Fruit fly (Drosophila melanogaster) whole organism, embryonic: ENCODE measurements around the gene jim.

Source experiments
- Ada2b ChIP-seq: fragments of 200-800 bp; sonication (Bioruptor generic); IDR thresholded peaks from 2 replicates; pipeline ENCODE4 v1.3.6; 2022; ENCODE audit warnings: missing biosample characterization, missing genetic modification characterization
- C15 ChIP-seq: fragments of 200-800 bp; sonication (Bioruptor generic); IDR thresholded peaks from 3 replicates; pipeline ENCODE4 v1.3.6; 2022; ENCODE audit warnings: missing biosample characterization, missing genetic modification characterization
- CG10267 ChIP-seq: fragments of 200-800 bp; sonication (Bioruptor generic); optimal IDR thresholded peaks from 2 replicates; lab custom pipeline; 2018; ENCODE audit warnings: missing biosample characterization, mild to moderate bottlenecking, missing genetic modification characterization, moderate library complexity
- CG10543 ChIP-seq: fragments of 200-800 bp; sonication (Bioruptor generic); optimal IDR thresholded peaks from 3 replicates; lab custom pipeline; 2017; ENCODE audit warnings: missing biosample characterization, mild to moderate bottlenecking, missing genetic modification characterization, moderate library complexity
- CG10654 ChIP-seq: fragments of 200-800 bp; sonication (Bioruptor generic); optimal IDR thresholded peaks from 2 replicates; lab custom pipeline; 2016; ENCODE audit warnings: missing biosample characterization, missing genetic modification characterization
- CG10979 ChIP-seq: fragments of 200-800 bp; sonication (Bioruptor generic); optimal IDR thresholded peaks from 2 replicates; lab custom pipeline; 2018; ENCODE audit warnings: missing biosample characterization, mild to moderate bottlenecking, missing genetic modification characterization, moderate library complexity
- CG11504 ChIP-seq: fragments of 200-800 bp; sonication (Bioruptor generic); optimal IDR thresholded peaks from 3 replicates; lab custom pipeline; 2019; ENCODE audit warnings: missing biosample characterization, mild to moderate bottlenecking, missing genetic modification characterization, moderate library complexity
- CG14667 ChIP-seq: fragments of 200-800 bp; sonication (Bioruptor generic); IDR thresholded peaks from 2 replicates; pipeline ENCODE4 v1.3.6; 2022; ENCODE audit warnings: missing biosample characterization, missing genetic modification characterization
- CG1529 ChIP-seq: fragments of 200-800 bp; sonication (Bioruptor generic); optimal IDR thresholded peaks from 3 replicates; lab custom pipeline; 2018; ENCODE audit warnings: missing biosample characterization, missing genetic modification characterization
- CG17361 ChIP-seq: fragments of 200-800 bp; sonication (Bioruptor generic); IDR thresholded peaks from 3 replicates; pipeline ENCODE4 v1.3.6; 2022; ENCODE audit warnings: missing biosample characterization, missing genetic modification characterization
- CG18599 ChIP-seq: fragments of 200-800 bp; sonication (Bioruptor generic); optimal IDR thresholded peaks from 3 replicates; lab custom pipeline; 2017; ENCODE audit warnings: missing biosample characterization, missing genetic modification characterization, mild to moderate bottlenecking, moderate library complexity, missing genetic modification reagents
- CG2889 ChIP-seq: fragments of 200-800 bp; sonication (Bioruptor generic); IDR thresholded peaks from 3 replicates; pipeline ENCODE4 v1.3.6; 2022; ENCODE audit warnings: missing biosample characterization, missing genetic modification characterization
- CG31441 ChIP-seq: fragments of 200-800 bp; sonication (Bioruptor generic); IDR thresholded peaks from 2 replicates; pipeline ENCODE4 v1.3.6; 2022; ENCODE audit warnings: missing biosample characterization, missing genetic modification characterization
- CG32772 ChIP-seq: fragments of 200-800 bp; sonication (Bioruptor generic); IDR thresholded peaks from 2 replicates; pipeline ENCODE4 v1.3.6; 2022; ENCODE audit warnings: missing biosample characterization, missing genetic modification characterization
- CG5180 ChIP-seq: fragments of 200-800 bp; sonication (Bioruptor generic); optimal IDR thresholded peaks from 3 replicates; lab custom pipeline; 2017; ENCODE audit warnings: missing biosample characterization, missing genetic modification characterization, mild to moderate bottlenecking, moderate library complexity, missing genetic modification reagents
- CG7372 ChIP-seq: fragments of 200-800 bp; sonication (Bioruptor generic); IDR thresholded peaks from 2 replicates; pipeline ENCODE4 v1.3.6; 2022; ENCODE audit warnings: missing biosample characterization, missing genetic modification characterization
- CG8944 ChIP-seq: fragments of 200-800 bp; sonication (Bioruptor generic); optimal IDR thresholded peaks from 3 replicates; lab custom pipeline; 2016; ENCODE audit warnings: missing biosample characterization, missing genetic modification characterization
- CG9727 ChIP-seq: fragments of 200-800 bp; sonication (Bioruptor generic); optimal IDR thresholded peaks from 3 replicates; lab custom pipeline; 2017; ENCODE audit warnings: missing biosample characterization, mild to moderate bottlenecking, missing genetic modification characterization
- CG9817 ChIP-seq: fragments of 200-800 bp; sonication (Bioruptor generic); optimal IDR thresholded peaks from 2 replicates; lab custom pipeline; 2018; ENCODE audit warnings: missing biosample characterization, mild to moderate bottlenecking, missing genetic modification characterization, moderate library complexity
- Camta ChIP-seq: fragments of 200-800 bp; sonication (Bioruptor generic); optimal IDR thresholded peaks from 2 replicates; lab custom pipeline; 2016; ENCODE audit warnings: missing biosample characterization, missing genetic modification characterization
- D ChIP-seq, 2 experiments: fragments of 200-800 bp in 1 of 2; fragments of >200 bp in 1 of 2; sonication (Bioruptor generic) in 1 of 2; optimal IDR thresholded peaks; 2 replicates in 1 of 2; 3 replicates in 1 of 2; lab custom pipeline; 2017; ENCODE audit warnings: mild to moderate bottlenecking in 1 of 2, missing biosample characterization in 1 of 2, missing genetic modification characterization in 1 of 2, missing genetic modification reagents in 1 of 2
- D19B ChIP-seq: fragments of 200-800 bp; sonication (Bioruptor generic); optimal IDR thresholded peaks from 2 replicates; lab custom pipeline; 2017; ENCODE audit warnings: missing biosample characterization, mild to moderate bottlenecking, missing genetic modification characterization
- Dbx ChIP-seq: fragments of 200-800 bp; sonication (Bioruptor generic); IDR thresholded peaks from 3 replicates; pipeline ENCODE4 v1.3.6; 2022; ENCODE audit warnings: missing biosample characterization, missing genetic modification characterization
- Dref ChIP-seq: fragments of 200-800 bp; sonication (Bioruptor generic); IDR thresholded peaks from 2 replicates; pipeline ENCODE4 v1.3.6; 2022; ENCODE audit warnings: missing biosample characterization, missing genetic modification characterization
- Fer3 ChIP-seq: fragments of 200-800 bp; sonication (Bioruptor generic); optimal IDR thresholded peaks from 2 replicates; lab custom pipeline; 2018; ENCODE audit warnings: missing biosample characterization, mild to moderate bottlenecking, missing genetic modification characterization, moderate library complexity
- GATAe ChIP-seq: fragments of 200-800 bp; sonication (Bioruptor generic); conservative IDR thresholded peaks from 2 replicates; pipeline ENCODE4 v1.3.6; 2022; ENCODE audit warnings: missing biosample characterization, missing genetic modification characterization
- HLHmδ ChIP-seq: fragments of 200-800 bp; sonication (Bioruptor generic); optimal IDR thresholded peaks from 2 replicates; lab custom pipeline; 2018; ENCODE audit warnings: missing biosample characterization, mild to moderate bottlenecking, missing genetic modification characterization, moderate library complexity
- Hr39 ChIP-seq: fragments of >200 bp; optimal IDR thresholded peaks from 2 replicates; lab custom pipeline; 2017
- Max ChIP-seq: fragments of 200-800 bp; sonication (Bioruptor generic); optimal IDR thresholded peaks from 2 replicates; lab custom pipeline; 2016; ENCODE audit warnings: missing biosample characterization, mild to moderate bottlenecking, missing genetic modification characterization
- NC2α ChIP-seq: fragments of 200-800 bp; sonication (Bioruptor generic); optimal IDR thresholded peaks from 2 replicates; lab custom pipeline; 2016; ENCODE audit warnings: missing biosample characterization, missing genetic modification characterization
- Neu2 ChIP-seq: fragments of 200-800 bp; sonication (Bioruptor generic); optimal IDR thresholded peaks from 3 replicates; lab custom pipeline; 2016; ENCODE audit warnings: missing biosample characterization, missing genetic modification characterization, borderline replicate concordance
- Nf-YC ChIP-seq: fragments of 200-800 bp; optimal IDR thresholded peaks from 3 replicates; lab custom pipeline; 2019; ENCODE audit warnings: missing biosample characterization, mild to moderate bottlenecking, missing genetic modification characterization, moderate library complexity
- Rfx ChIP-seq: fragments of 200-800 bp; sonication (Bioruptor generic); IDR thresholded peaks from 2 replicates; pipeline ENCODE4 v1.3.6; 2022; ENCODE audit warnings: missing biosample characterization, missing genetic modification characterization
- Usf ChIP-seq: fragments of 200-800 bp; sonication (Bioruptor generic); optimal IDR thresholded peaks from 2 replicates; lab custom pipeline; 2017; ENCODE audit warnings: missing genotype, missing biosample characterization, missing genetic modification characterization
- ato ChIP-seq: fragments of 200-800 bp; sonication (Bioruptor generic); IDR thresholded peaks from 2 replicates; pipeline ENCODE4 v1.3.6; 2022; ENCODE audit warnings: missing biosample characterization, missing genetic modification characterization; ENCODE audit not compliant: partially characterized antibody
- az2 ChIP-seq: fragments of 200-800 bp; sonication (Bioruptor generic); optimal IDR thresholded peaks from 3 replicates; lab custom pipeline; 2016; ENCODE audit warnings: missing biosample characterization, missing genetic modification characterization
- crp ChIP-seq, 2 experiments: fragments of 200-800 bp; sonication (Bioruptor generic); optimal IDR thresholded peaks; 2 replicates in 1 of 2; 3 replicates in 1 of 2; lab custom pipeline; 2017; ENCODE audit warnings: missing biosample characterization in 2 of 2, missing genetic modification characterization in 2 of 2, mild to moderate bottlenecking in 1 of 2, moderate library complexity in 1 of 2
- dan ChIP-seq: fragments of 200-800 bp; sonication (Bioruptor generic); IDR thresholded peaks from 2 replicates; pipeline ENCODE4 v1.3.6; 2022; ENCODE audit warnings: missing biosample characterization, missing genetic modification characterization
- fd64A ChIP-seq: fragments of 200-800 bp; sonication (Bioruptor generic); optimal IDR thresholded peaks from 3 replicates; lab custom pipeline; 2018; ENCODE audit warnings: missing biosample characterization, mild to moderate bottlenecking, missing genetic modification characterization
- ind ChIP-seq: fragments of 200-800 bp; sonication (Bioruptor generic); optimal IDR thresholded peaks from 3 replicates; lab custom pipeline; 2016; ENCODE audit warnings: missing biosample characterization, missing genetic modification characterization
- jumu ChIP-seq: fragments of 200-800 bp; sonication (Bioruptor generic); optimal IDR thresholded peaks from 3 replicates; lab custom pipeline; 2016; ENCODE audit warnings: missing biosample characterization, missing genetic modification characterization
- mam ChIP-seq: fragments of 200-800 bp; sonication (Bioruptor generic); optimal IDR thresholded peaks from 3 replicates; lab custom pipeline; 2016; ENCODE audit warnings: missing biosample characterization, missing genetic modification characterization
- nau ChIP-seq: fragments of 200-800 bp; sonication (Bioruptor generic); optimal IDR thresholded peaks from 3 replicates; lab custom pipeline; 2017; ENCODE audit warnings: missing biosample characterization, mild to moderate bottlenecking, missing genetic modification characterization, missing genetic modification reagents
- nerfin-2 ChIP-seq: fragments of 200-800 bp; sonication (Bioruptor generic); IDR thresholded peaks from 2 replicates; pipeline ENCODE4 v1.3.6; 2022; ENCODE audit warnings: missing biosample characterization, missing genetic modification characterization; ENCODE audit not compliant: partially characterized antibody
- pfk ChIP-seq: fragments of 200-800 bp; sonication (Bioruptor generic); optimal IDR thresholded peaks from 2 replicates; lab custom pipeline; 2018; ENCODE audit warnings: missing biosample characterization, mild to moderate bottlenecking, missing genetic modification characterization, moderate library complexity
- seq ChIP-seq: fragments of 200-800 bp; sonication (Bioruptor generic); IDR thresholded peaks from 2 replicates; pipeline ENCODE4 v1.3.6; 2022; ENCODE audit warnings: missing biosample characterization, missing genetic modification characterization
- slp2 ChIP-seq: fragments of 200-800 bp; sonication (Bioruptor generic); optimal IDR thresholded peaks from 2 replicates; lab custom pipeline; 2016; ENCODE audit warnings: missing biosample characterization, missing genetic modification characterization
- unc-4 ChIP-seq: fragments of 200-800 bp; sonication (Bioruptor generic); IDR thresholded peaks from 2 replicates; pipeline ENCODE4 v1.3.6; 2022; ENCODE audit warnings: missing biosample characterization, missing genetic modification characterization; ENCODE audit not compliant: partially characterized antibody
- z ChIP-seq: fragments of 200-800 bp; sonication (Bioruptor generic); IDR thresholded peaks from 3 replicates; pipeline ENCODE4 v1.3.6; 2022; ENCODE audit warnings: missing biosample characterization, missing genetic modification characterization

The jim gene

DNA sequence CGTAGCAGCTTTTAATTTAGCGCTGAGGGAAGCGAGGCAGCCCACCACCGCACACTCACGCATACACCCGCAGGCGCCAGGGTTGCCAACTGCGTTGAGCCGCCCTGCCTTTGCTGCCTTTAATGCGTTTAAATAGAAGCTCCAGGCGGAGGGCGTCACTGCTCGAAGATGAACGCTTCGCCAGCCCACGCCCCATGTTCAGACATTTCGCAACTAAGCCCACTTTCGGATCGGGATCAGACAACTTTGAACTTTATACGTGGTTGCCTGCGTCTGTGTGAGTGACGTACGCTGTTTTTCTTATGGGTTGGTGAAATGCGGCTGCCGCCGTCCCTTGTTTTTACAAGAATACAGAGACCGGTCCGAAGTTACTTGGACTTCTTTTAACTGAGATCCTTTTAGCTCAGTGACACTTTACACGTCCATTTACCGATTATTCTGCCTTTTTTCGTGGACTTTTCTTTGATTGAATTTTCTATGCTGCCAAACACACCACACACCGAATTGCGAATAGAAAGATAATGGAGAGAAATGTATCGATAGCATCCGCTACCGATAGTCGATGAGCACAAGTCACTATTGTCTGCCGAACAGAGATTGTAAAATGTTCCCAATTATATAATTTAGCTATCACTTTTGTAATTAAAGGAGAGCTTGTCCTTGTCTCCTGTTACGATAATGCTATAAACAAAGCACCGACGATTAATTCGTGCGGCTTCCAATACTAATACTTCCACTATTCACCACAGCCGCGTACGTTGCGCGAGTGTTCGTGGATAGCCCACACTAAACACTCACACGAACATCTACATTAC, 36.2 kb upstream of the jim start (continued):
- TF ChIP-seq Dref (GFP tag; lab: Robert Waterston, UW) (peak; percentile 68), crp (GFP tag; optimal IDR thresholded peaks at IDR 0.05; lab: Kevin White, UChicago) (no peak), dan (GFP tag; lab: Robert Waterston, UW) (no peak), CG10267 (tag; lab: Kevin White, UChicago) (peak; percentile 20), Hr39 (no peak), CG17361 (GFP tag; lab: Robert Waterston, UW) (0 out of 3 replicates have a peak, but pooled peaks have one; percentile 31), Usf (GFP tag; lab: Kevin White, UChicago) (no peak), jumu (GFP tag; lab: Kevin White, UChicago) (no peak), CG18599 (GFP tag; lab: Kevin White, UChicago) (peak; percentile 28), unc-4 (GFP tag; lab: Robert Waterston, UW) (peak; percentile 57), CG1529 (GFP tag; lab: Kevin White, UChicago) (no peak), Nf-YC (tag; lab: Kevin White, UChicago) (peak; percentile 1), ato (GFP tag; lab: Robert Waterston, UW) (peak; percentile 52; the same call in 1 of the 2 replicates), pfk (GFP tag; lab: Kevin White, UChicago) (no peak), C15 (GFP tag; lab: Robert Waterston, UW) (no peak), fd64A (GFP tag; lab: Kevin White, UChicago) (no peak), nau (GFP tag; lab: Kevin White, UChicago) (no peak), z (GFP tag; lab: Robert Waterston, UW) (no peak), Ada2b (GFP tag; lab: Robert Waterston, UW) (no peak), mam (GFP tag; lab: Kevin White, UChicago) (peak; percentile 32), seq (GFP tag; lab: Robert Waterston, UW) (no peak; the same call in 1 of the 2 replicates), CG9817 (peak; percentile 4), az2 (GFP tag; lab: Kevin White, UChicago) (no peak), CG5180 (GFP tag; lab: Kevin White, UChicago) (no peak), slp2 (GFP tag; lab: Kevin White, UChicago) (no peak), Max (GFP tag; lab: Kevin White, UChicago) (no peak), CG2889 (GFP tag; lab: Robert Waterston, UW) (no peak), CG9727 (GFP tag; lab: Kevin White, UChicago) (peak; percentile 11), D19B (GFP tag; lab: Kevin White, UChicago) (no peak), HLHmδ (GFP tag; lab: Kevin White, UChicago) (no peak), GATAe (no peak), Neu2 (GFP tag; lab: Kevin White, UChicago) (peak; percentile 45), CG10654 (no peak), nerfin-2 (GFP tag; lab: Robert Waterston, UW) (peak; percentile 71), CG32772 (GFP tag; lab: Robert Waterston, UW) (peak; percentile 12; the same call in 1 of the 2 replicates), NC2α (GFP tag; lab: Kevin White, UChicago) (no peak), Rfx (GFP tag; lab: Robert Waterston, UW) (peak; percentile 66), CG7372 (GFP tag; lab: Robert Waterston, UW) (0 out of 2 replicates have a peak, but pooled peaks have one; percentile 21), CG14667 (no peak), Fer3 (no peak), D (optimal IDR thresholded peaks at IDR 0.05; lab: Kevin White, UChicago) (no peak), D (GFP tag; optimal IDR thresholded peaks at IDR 0.05; lab: Kevin White, UChicago) (no peak), CG31441 (no peak), CG11504 (tag; lab: Kevin White, UChicago) (no peak), CG10543 (GFP tag; lab: Kevin White, UChicago) (peak; percentile 62), CG8944 (no peak), Camta (no peak), ind (GFP tag; lab: Kevin White, UChicago) (no peak), Dbx (GFP tag; lab: Robert Waterston, UW) (no peak), CG10979 (tag; lab: Kevin White, UChicago) (no peak)
